Worm (Caenorhabditis elegans) whole organism, L1 larva: Measurements from ENCODE around the gene T04B8.5.

Source experiments
- C16A3.4 ChIP-seq: fragments of 150-350 bp; optimal IDR thresholded peaks from 2 replicates; lab custom pipeline; 2014; ENCODE audit warnings: missing biosample characterization, missing genetic modification characterization
- C34B4.2 ChIP-seq: sonication (generic microtip); optimal IDR thresholded peaks from 2 replicates; lab custom pipeline; 2017; ENCODE audit warnings: mild to moderate bottlenecking, missing genetic modification characterization, missing compliant biosample characterization
- F16B12.6 ChIP-seq: fragments of 150-350 bp; optimal IDR thresholded peaks from 2 replicates; lab custom pipeline; 2014; ENCODE audit warnings: missing biosample characterization, missing genetic modification characterization
- Y116A8C.19 ChIP-seq: sonication (generic microtip); optimal IDR thresholded peaks from 2 replicates; lab custom pipeline; 2016; ENCODE audit warnings: missing compliant biosample characterization, missing genetic modification characterization, borderline replicate concordance
- aha-1 ChIP-seq: fragments of 150-350 bp; optimal IDR thresholded peaks from 2 replicates; lab custom pipeline; 2014; ENCODE audit warnings: missing biosample characterization, missing genetic modification characterization
- alr-1 ChIP-seq: fragments of 200-800 bp; sonication (Bioruptor generic); optimal IDR thresholded peaks from 2 replicates; lab custom pipeline; 2018; ENCODE audit warnings: borderline replicate concordance, mild to moderate bottlenecking, missing genetic modification characterization, missing compliant biosample characterization
- aly-2 ChIP-seq: fragments of 150-350 bp; optimal IDR thresholded peaks from 2 replicates; lab custom pipeline; 2014; ENCODE audit warnings: missing biosample characterization, missing genetic modification characterization
- blmp-1 ChIP-seq: fragments of 150-350 bp; optimal IDR thresholded peaks from 2 replicates; lab custom pipeline; 2014; ENCODE audit warnings: missing biosample characterization, missing genetic modification characterization
- ceh-90 ChIP-seq: sonication (generic microtip); optimal IDR thresholded peaks from 2 replicates; lab custom pipeline; 2016; ENCODE audit warnings: missing genetic modification characterization, missing compliant biosample characterization
- efl-1 ChIP-seq, 4 experiments: fragments of 150-350 bp; optimal IDR thresholded peaks in 3 of 4; peaks in 1 of 4; 1 replicate in 1 of 4; 2 replicates in 3 of 4; lab custom pipeline; 2014; ENCODE audit warnings: missing biosample characterization in 2 of 4, missing genetic modification characterization in 2 of 4, missing genetic modification reagents in 2 of 4
- efl-3 ChIP-seq: fragments of 200-800 bp; sonication (Bioruptor generic); optimal IDR thresholded peaks from 2 replicates; lab custom pipeline; 2018; ENCODE audit warnings: mild to moderate bottlenecking, missing genetic modification characterization, missing compliant biosample characterization
- ets-5 ChIP-seq: fragments of 200-800 bp; sonication (Bioruptor generic); IDR thresholded peaks from 2 replicates; pipeline ENCODE4 v1.3.6; 2022; ENCODE audit warnings: missing genetic modification characterization, missing compliant biosample characterization
- fkh-4 ChIP-seq: sonication (generic microtip); optimal IDR thresholded peaks from 2 replicates; lab custom pipeline; 2016; ENCODE audit warnings: missing compliant biosample characterization, missing genetic modification characterization, borderline replicate concordance
- fkh-8 ChIP-seq: sonication (generic microtip); optimal IDR thresholded peaks from 2 replicates; lab custom pipeline; 2016; ENCODE audit warnings: mild to moderate bottlenecking, missing genetic modification characterization, missing compliant biosample characterization
- fos-1 ChIP-seq: fragments of 150-350 bp; optimal IDR thresholded peaks from 2 replicates; lab custom pipeline; 2014; ENCODE audit warnings: missing biosample characterization, missing genetic modification characterization
- grh-1 ChIP-seq: fragments of 200-800 bp; sonication (Bioruptor generic); IDR thresholded peaks from 2 replicates; pipeline ENCODE4 v1.3.6; 2022; ENCODE audit warnings: missing genetic modification reagents, missing genetic modification characterization, missing compliant biosample characterization
- hlh-4 ChIP-seq: sonication (generic microtip); optimal IDR thresholded peaks from 2 replicates; lab custom pipeline; 2016; ENCODE audit warnings: mild to moderate bottlenecking, missing genetic modification characterization, missing compliant biosample characterization
- hpl-2 ChIP-seq: fragments of 150-350 bp; optimal IDR thresholded peaks from 2 replicates; lab custom pipeline; 2014; ENCODE audit warnings: missing biosample characterization, missing genetic modification reagents, missing genetic modification characterization
- irx-1 ChIP-seq: sonication (generic microtip); optimal IDR thresholded peaks from 2 replicates; lab custom pipeline; 2016; ENCODE audit warnings: missing genetic modification characterization, missing compliant biosample characterization
- isw-1 ChIP-seq: fragments of 200-800 bp; sonication (Bioruptor generic); IDR thresholded peaks from 2 replicates; pipeline ENCODE4 v1.3.6; 2022; ENCODE audit warnings: missing genetic modification characterization, missing compliant biosample characterization
- jun-1 ChIP-seq: fragments of 150-350 bp; optimal IDR thresholded peaks from 2 replicates; lab custom pipeline; 2014; ENCODE audit warnings: missing biosample characterization, missing genetic modification reagents, missing genetic modification characterization
- lin-13 ChIP-seq: fragments of 150-350 bp; optimal IDR thresholded peaks from 2 replicates; lab custom pipeline; 2014; ENCODE audit warnings: missing biosample characterization, missing genetic modification reagents, missing genetic modification characterization
- lin-15B ChIP-seq: fragments of 150-350 bp; sonication (generic microtip); optimal IDR thresholded peaks from 3 replicates; lab custom pipeline; 2014; ENCODE audit warnings: missing biosample characterization, missing genetic modification characterization
- lin-35 ChIP-seq, 2 experiments: fragments of 150-350 bp; optimal IDR thresholded peaks; 2 replicates each; lab custom pipeline; 2014; ENCODE audit warnings: missing biosample characterization in 2 of 2, missing genetic modification characterization in 2 of 2, missing genetic modification reagents in 2 of 2
- lin-39 ChIP-seq: fragments of 150-350 bp; optimal IDR thresholded peaks from 2 replicates; lab custom pipeline; 2014; ENCODE audit warnings: missing biosample characterization, missing genetic modification reagents, missing genetic modification characterization
- lir-3 ChIP-seq: sonication (generic microtip); optimal IDR thresholded peaks from 2 replicates; lab custom pipeline; 2016; ENCODE audit warnings: mild to moderate bottlenecking, missing genetic modification characterization, moderate library complexity, missing compliant biosample characterization; ENCODE audit not compliant: poor library complexity
- mab-9 ChIP-seq: fragments of 200-800 bp; sonication (Bioruptor generic); IDR thresholded peaks from 2 replicates; pipeline ENCODE4 v1.3.6; 2022; ENCODE audit warnings: missing genetic modification reagents, missing genetic modification characterization, missing compliant biosample characterization
- mef-2 ChIP-seq: fragments of 150-350 bp; optimal IDR thresholded peaks from 2 replicates; lab custom pipeline; 2014; ENCODE audit warnings: missing biosample characterization, missing genetic modification characterization
- nhr-11 ChIP-seq: fragments of 150-350 bp; optimal IDR thresholded peaks from 2 replicates; lab custom pipeline; 2014; ENCODE audit warnings: missing biosample characterization, missing genetic modification characterization
- nhr-12 ChIP-seq: sonication (generic microtip); optimal IDR thresholded peaks from 2 replicates; lab custom pipeline; 2017; ENCODE audit warnings: missing biosample characterization, missing genetic modification characterization
- nhr-20 ChIP-seq: sonication (generic microtip); optimal IDR thresholded peaks from 2 replicates; lab custom pipeline; 2016; ENCODE audit warnings: mild to moderate bottlenecking, missing genetic modification characterization, missing compliant biosample characterization
- nhr-237 ChIP-seq: fragments of 150-350 bp; optimal IDR thresholded peaks from 2 replicates; lab custom pipeline; 2014; ENCODE audit warnings: missing biosample characterization, missing genetic modification characterization
- nhr-76 ChIP-seq: sonication (generic microtip); optimal IDR thresholded peaks from 2 replicates; lab custom pipeline; 2017; ENCODE audit warnings: missing biosample characterization, missing genetic modification characterization
- nhr-77 ChIP-seq: fragments of 150-350 bp; optimal IDR thresholded peaks from 2 replicates; lab custom pipeline; 2014; ENCODE audit warnings: missing biosample characterization, missing genetic modification characterization
- nhr-85 ChIP-seq: sonication (generic microtip); peaks from one replicate; lab custom pipeline; 2016; ENCODE audit warnings: missing genetic modification characterization, inconsistent platforms, missing compliant biosample characterization
- nhr-90 ChIP-seq: sonication (generic microtip); optimal IDR thresholded peaks from 2 replicates; lab custom pipeline; 2016; ENCODE audit warnings: mild to moderate bottlenecking, missing genetic modification characterization, missing compliant biosample characterization; ENCODE audit not compliant: poor library complexity
- pqm-1 ChIP-seq: sonication (generic microtip); optimal IDR thresholded peaks from 3 replicates; lab custom pipeline; 2017; ENCODE audit warnings: missing biosample characterization, missing genetic modification characterization
- rnt-1 ChIP-seq: sonication (generic microtip); optimal IDR thresholded peaks from 2 replicates; lab custom pipeline; 2016; ENCODE audit warnings: mild to moderate bottlenecking, missing genetic modification characterization, moderate library complexity, missing compliant biosample characterization
- skn-1 ChIP-seq: fragments of 150-350 bp; optimal IDR thresholded peaks from 2 replicates; lab custom pipeline; 2014; ENCODE audit warnings: missing biosample characterization, missing genetic modification characterization
- snpc-4 ChIP-seq: fragments of 150-350 bp; optimal IDR thresholded peaks from 2 replicates; lab custom pipeline; 2014; ENCODE audit warnings: missing biosample characterization, missing genetic modification characterization
- snu-23 ChIP-seq: sonication (generic microtip); optimal IDR thresholded peaks from 2 replicates; lab custom pipeline; 2016; ENCODE audit warnings: missing genetic modification characterization, missing compliant biosample characterization
- sox-4 ChIP-seq: sonication (generic microtip); optimal IDR thresholded peaks from 2 replicates; lab custom pipeline; 2016; ENCODE audit warnings: missing genetic modification characterization, missing compliant biosample characterization
- sptf-1 ChIP-seq: fragments of 150-350 bp; optimal IDR thresholded peaks from 2 replicates; lab custom pipeline; 2014; ENCODE audit warnings: missing biosample characterization, missing genetic modification characterization
- swsn-7 ChIP-seq: sonication (generic microtip); optimal IDR thresholded peaks from 2 replicates; lab custom pipeline; 2016; ENCODE audit warnings: missing genetic modification characterization, missing compliant biosample characterization
- tbx-2 ChIP-seq: sonication (generic microtip); optimal IDR thresholded peaks from 2 replicates; lab custom pipeline; 2016; ENCODE audit warnings: missing genetic modification characterization, missing compliant biosample characterization
- unc-130 ChIP-seq: fragments of 150-350 bp; optimal IDR thresholded peaks from 2 replicates; lab custom pipeline; 2017; ENCODE audit warnings: missing biosample characterization, missing genetic modification characterization, inconsistent platforms
- unc-30 ChIP-seq: sonication (generic microtip); optimal IDR thresholded peaks from 2 replicates; lab custom pipeline; 2017; ENCODE audit warnings: missing biosample characterization, missing genetic modification characterization
- unc-62 ChIP-seq: fragments of 150-350 bp; optimal IDR thresholded peaks from 2 replicates; lab custom pipeline; 2014; ENCODE audit warnings: missing biosample characterization, missing genetic modification reagents, missing genetic modification characterization
- unc-86 ChIP-seq: sonication (generic microtip); optimal IDR thresholded peaks from 2 replicates; lab custom pipeline; 2016; ENCODE audit warnings: missing genetic modification characterization, missing compliant biosample characterization
- unc-98 ChIP-seq: fragments of 200-800 bp; sonication (Bioruptor generic); IDR thresholded peaks from 2 replicates; pipeline ENCODE4 v1.3.6; 2022; ENCODE audit warnings: missing genetic modification characterization, missing compliant biosample characterization
- vab-15 ChIP-seq: sonication (generic microtip); optimal IDR thresholded peaks from 2 replicates; lab custom pipeline; 2017; ENCODE audit warnings: missing genotype, mild to moderate bottlenecking, missing genetic modification characterization, missing compliant biosample characterization
- xbp-1 ChIP-seq: sonication (generic microtip); optimal IDR thresholded peaks from 2 replicates; lab custom pipeline; 2016; ENCODE audit warnings: missing genetic modification characterization, missing compliant biosample characterization
- zag-1 ChIP-seq: fragments of 150-350 bp; optimal IDR thresholded peaks from 2 replicates; lab custom pipeline; 2014; ENCODE audit warnings: missing biosample characterization, missing genetic modification characterization
- zip-4 ChIP-seq: fragments of 200-800 bp; sonication (Bioruptor generic); optimal IDR thresholded peaks from 2 replicates; lab custom pipeline; 2018; ENCODE audit warnings: mild to moderate bottlenecking, missing genetic modification characterization, moderate library complexity, missing compliant biosample characterization
- ztf-11 ChIP-seq, 2 experiments: sonication (generic microtip); optimal IDR thresholded peaks; 2 replicates each; lab custom pipeline; 2016 to 2017; ENCODE audit warnings: missing genetic modification characterization in 2 of 2, missing biosample characterization in 1 of 2, missing compliant biosample characterization in 1 of 2

The T04B8.5 gene

ce11 chrII:602969-603368, 21.4 kb downstream of the T04B8.5 start (continued):
- TF ChIP-seq xbp-1 (tag; lab: Kevin White, UChicago) (peak; percentile 23), mab-9 (GFP tag; lab: Robert Waterston, UW) (no peak), snu-23 (GFP tag; lab: Kevin White, UChicago) (peak; percentile 82), pqm-1 (tag; lab: Kevin White, UChicago) (no peak), nhr-90 (tag; lab: Kevin White, UChicago) (no peak), nhr-77 (tag; lab: Kevin White, UChicago) (no peak), zag-1 (tag; lab: Kevin White, UChicago) (no peak), fkh-8 (peak; percentile 27), mef-2 (tag; lab: Kevin White, UChicago) (no peak), aly-2 (tag; lab: Kevin White, UChicago) (no peak), snpc-4 (tag; lab: Kevin White, UChicago) (peak; percentile 64), aha-1 (tag; lab: Kevin White, UChicago) (no peak), nhr-85 (peak; percentile 83), sptf-1 (tag; lab: Kevin White, UChicago) (no peak), F16B12.6 (tag; lab: Kevin White, UChicago) (no peak), irx-1 (tag; lab: Kevin White, UChicago) (peak; percentile 45), jun-1 (tag; lab: Kevin White, UChicago) (no peak), hpl-2 (GFP tag; lab: Kevin White, UChicago) (no peak), unc-86 (peak; percentile 33), unc-62 (GFP tag; lab: Kevin White, UChicago) (no peak), blmp-1 (tag; lab: Kevin White, UChicago) (peak; percentile 70), isw-1 (GFP tag; lab: Robert Waterston, UW) (peak; percentile 22), C16A3.4 (peak; percentile 42), unc-30 (tag; lab: Kevin White, UChicago) (no peak), Y116A8C.19 (tag; lab: Kevin White, UChicago) (no peak), nhr-11 (tag; lab: Kevin White, UChicago) (peak; percentile 26), ceh-90 (tag; lab: Kevin White, UChicago) (no peak), unc-130 (tag; lab: Kevin White, UChicago) (no peak), zip-4 (GFP tag; lab: Kevin White, UChicago) (no peak), skn-1 (tag; lab: Kevin White, UChicago) (peak; percentile 76), efl-1 (optimal IDR thresholded peaks at IDR 0.05; lab: Kevin White, UChicago) (peak; percentile 61 to 68), efl-1 (GFP tag; optimal IDR thresholded peaks at IDR 0.05 in 1 of 2; lab: Kevin White, UChicago) (peak; percentile 53 to 81), nhr-76 (tag; lab: Kevin White, UChicago) (no peak), grh-1 (GFP tag; lab: Robert Waterston, UW) (peak; percentile 47; the same call in 1 of the 2 replicates), tbx-2 (tag; lab: Kevin White, UChicago) (peak; percentile 66), rnt-1 (tag; lab: Kevin White, UChicago) (peak; percentile 80), alr-1 (tag; lab: Kevin White, UChicago) (no peak), lin-35 (GFP tag; optimal IDR thresholded peaks at IDR 0.05; lab: Kevin White, UChicago) (peak; percentile 48 to 63), fos-1 (no peak), nhr-237 (tag; lab: Kevin White, UChicago) (no peak), lir-3 (peak; percentile 8), hlh-4 (tag; lab: Kevin White, UChicago) (no peak), sox-4 (no peak), lin-13 (GFP tag; lab: Kevin White, UChicago) (peak; percentile 73), efl-3 (GFP tag; lab: Kevin White, UChicago) (no peak), C34B4.2 (tag; lab: Kevin White, UChicago) (no peak), swsn-7 (tag; lab: Kevin White, UChicago) (peak; percentile 62), ztf-11 (tag; optimal IDR thresholded peaks at IDR 0.05; lab: Kevin White, UChicago) (peak in 1 of 2 experiments; percentile 4), lin-39 (tag; lab: Kevin White, UChicago) (peak; percentile 88), unc-98 (no peak), fkh-4 (tag; lab: Kevin White, UChicago) (no peak), lin-15B (tag; lab: Kevin White, UChicago) (no peak), ets-5 (GFP tag; lab: Robert Waterston, UW) (no peak), vab-15 (no peak), nhr-20 (tag; lab: Kevin White, UChicago) (peak; percentile 65), nhr-12 (tag; lab: Kevin White, UChicago) (no peak)
